Fruit fly (Drosophila melanogaster): ENCODE measurements around the gene kud.

DNA sequence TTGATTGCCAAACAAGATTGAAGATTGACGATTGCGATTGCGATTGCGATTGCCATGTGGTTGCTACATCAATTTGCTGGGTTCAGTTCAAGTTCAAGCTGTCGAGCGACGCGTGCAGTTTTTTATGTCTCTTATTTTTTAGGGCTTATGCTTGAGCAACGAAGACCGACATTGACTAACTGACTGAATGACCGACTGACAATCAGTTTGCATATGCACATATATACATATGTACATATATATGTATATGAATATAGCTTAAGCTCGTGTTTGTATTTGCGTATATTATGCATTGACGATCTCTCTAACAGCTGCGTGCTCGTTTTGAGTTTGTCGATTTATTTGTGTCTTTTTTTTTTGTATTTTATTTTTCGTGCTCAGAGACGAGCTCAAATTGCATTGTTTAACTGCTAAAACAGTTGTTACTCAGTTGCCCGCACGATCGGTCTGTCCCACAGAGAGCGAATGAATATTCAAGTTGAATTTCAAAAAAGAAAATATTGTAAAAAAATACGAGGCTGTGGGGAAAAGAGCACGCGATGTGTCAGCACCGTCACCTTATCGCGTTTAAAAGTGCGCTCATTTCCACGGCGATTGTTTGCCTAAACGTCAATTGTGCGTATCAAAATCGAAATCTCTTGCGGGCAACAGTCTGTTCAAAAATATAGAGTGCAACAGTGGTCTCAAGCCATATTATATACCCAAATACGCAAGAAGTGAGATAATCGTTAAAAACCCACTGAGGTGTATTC lies 41.6 kb upstream of the kud start:
- TF ChIP-seq CG34367 (tag; optimal IDR thresholded peaks at IDR 0.05) (no peak), D1 (tag; optimal IDR thresholded peaks at IDR 0.05) (no peak), CG17806 (tag; optimal IDR thresholded peaks at IDR 0.05) (no peak), CG15710 (tag; optimal IDR thresholded peaks at IDR 0.05) (no peak), gl (tag; optimal IDR thresholded peaks at IDR 0.05) (no peak), CG10348 (GFP tag; IDR thresholded peaks at IDR 0.05) (no peak), Snoo (tag; optimal IDR thresholded peaks at IDR 0.05) (no peak), EcR (GFP tag; optimal IDR thresholded peaks at IDR 0.05) (no peak), CG12605 (GFP tag; IDR thresholded peaks at IDR 0.05) (peak; percentile 67), CG8301 (tag; optimal IDR thresholded peaks at IDR 0.05) (no peak)

All from whole organism, pupa.